Worm (Caenorhabditis elegans): ENCODE results near the gene K07D4.2.

ce11 chrII:4082754-4083153, 37.5 kb upstream of the K07D4.2 start, which contains the start of gene R11F4.2:
- no peak for TF ChIP-seq alr-1 (tag; optimal IDR thresholded peaks at IDR 0.05)
- no peak for TF ChIP-seq nhr-25 (tag; optimal IDR thresholded peaks at IDR 0.05)
- no peak for TF ChIP-seq lin-11 (tag; optimal IDR thresholded peaks at IDR 0.05)
- TF ChIP-seq nhr-6 (tag; optimal IDR thresholded peaks at IDR 0.05) = no peak

Measured in whole organism, L2 larva.